Worm (Caenorhabditis elegans) whole organism, L1 larva: ENCODE data around the gene F53G2.13.
A peak's percentile ranks its signal among the peaks of the same experiment; 100 is the strongest.

Experiments
- C04F5.9 ChIP-seq: sonication (generic microtip); optimal IDR thresholded peaks from 2 replicates; lab custom pipeline; 2016; ENCODE audit warnings: missing genetic modification characterization, missing compliant biosample characterization
- F16B12.6 ChIP-seq: fragments of 150-350 bp; optimal IDR thresholded peaks from 2 replicates; lab custom pipeline; 2014; ENCODE audit warnings: missing biosample characterization, missing genetic modification characterization
- Y116A8C.19 ChIP-seq: sonication (generic microtip); optimal IDR thresholded peaks from 2 replicates; lab custom pipeline; 2016; ENCODE audit warnings: missing compliant biosample characterization, missing genetic modification characterization, borderline replicate concordance
- aha-1 ChIP-seq: fragments of 150-350 bp; optimal IDR thresholded peaks from 2 replicates; lab custom pipeline; 2014; ENCODE audit warnings: missing biosample characterization, missing genetic modification characterization
- alr-1 ChIP-seq: fragments of 200-800 bp; sonication (Bioruptor generic); optimal IDR thresholded peaks from 2 replicates; lab custom pipeline; 2018; ENCODE audit warnings: borderline replicate concordance, mild to moderate bottlenecking, missing genetic modification characterization, missing compliant biosample characterization
- aly-2 ChIP-seq: fragments of 150-350 bp; optimal IDR thresholded peaks from 2 replicates; lab custom pipeline; 2014; ENCODE audit warnings: missing biosample characterization, missing genetic modification characterization
- blmp-1 ChIP-seq: fragments of 150-350 bp; optimal IDR thresholded peaks from 2 replicates; lab custom pipeline; 2014; ENCODE audit warnings: missing biosample characterization, missing genetic modification characterization
- ceh-88 ChIP-seq: fragments of 200-800 bp; sonication (Bioruptor generic); IDR thresholded peaks from 2 replicates; pipeline ENCODE4 v1.3.6; 2022; ENCODE audit warnings: missing genetic modification characterization, missing compliant biosample characterization
- ceh-90 ChIP-seq: sonication (generic microtip); optimal IDR thresholded peaks from 2 replicates; lab custom pipeline; 2016; ENCODE audit warnings: missing genetic modification characterization, missing compliant biosample characterization
- ces-1 ChIP-seq: fragments of 150-350 bp; optimal IDR thresholded peaks from 2 replicates; lab custom pipeline; 2014; ENCODE audit warnings: missing biosample characterization, missing genetic modification reagents, missing genetic modification characterization
- dpl-1 ChIP-seq, 3 experiments: fragments of 150-350 bp in 2 of 3; sonication (generic microtip) in 1 of 3; optimal IDR thresholded peaks; 2 replicates each; lab custom pipeline; 2014 to 2017; ENCODE audit warnings: missing biosample characterization in 3 of 3, missing genetic modification characterization in 3 of 3, missing genetic modification reagents in 3 of 3
- dsc-1 ChIP-seq: sonication (generic microtip); optimal IDR thresholded peaks from 2 replicates; lab custom pipeline; 2016; ENCODE audit warnings: mild to moderate bottlenecking, missing genetic modification characterization, missing compliant biosample characterization
- efl-1 ChIP-seq, 4 experiments: fragments of 150-350 bp; optimal IDR thresholded peaks in 3 of 4; peaks in 1 of 4; 1 replicate in 1 of 4; 2 replicates in 3 of 4; lab custom pipeline; 2014; ENCODE audit warnings: missing biosample characterization in 2 of 4, missing genetic modification characterization in 2 of 4, missing genetic modification reagents in 2 of 4
- egl-13 ChIP-seq: sonication (generic microtip); optimal IDR thresholded peaks from 2 replicates; lab custom pipeline; 2016; ENCODE audit warnings: missing genotype, missing genetic modification reagents, missing genetic modification characterization, missing compliant biosample characterization
- egl-27 ChIP-seq, 2 experiments: fragments of 150-350 bp in 1 of 2; sonication (generic microtip); optimal IDR thresholded peaks; 3 replicates each; lab custom pipeline; 2017 to 2018; ENCODE audit warnings: missing biosample characterization in 2 of 2, missing genetic modification characterization in 2 of 2, missing genetic modification reagents in 2 of 2
- elt-2 ChIP-seq: sonication (generic microtip); optimal IDR thresholded peaks from 2 replicates; lab custom pipeline; 2016; ENCODE audit warnings: missing genetic modification characterization, mild to moderate bottlenecking, inconsistent platforms, missing compliant biosample characterization, missing genetic modification reagents
- elt-3 ChIP-seq, 6 experiments: fragments of 150-350 bp in 1 of 6; sonication (generic microtip); optimal IDR thresholded peaks; 2 replicates each; lab custom pipeline; 2017 to 2018; ENCODE audit warnings: missing biosample characterization in 6 of 6, missing genetic modification characterization in 6 of 6, inconsistent platforms in 1 of 6
- ets-5 ChIP-seq: fragments of 200-800 bp; sonication (Bioruptor generic); IDR thresholded peaks from 2 replicates; pipeline ENCODE4 v1.3.6; 2022; ENCODE audit warnings: missing genetic modification characterization, missing compliant biosample characterization
- fkh-10 ChIP-seq: sonication (generic microtip); optimal IDR thresholded peaks from 2 replicates; lab custom pipeline; 2017; ENCODE audit warnings: missing biosample characterization, missing genetic modification reagents, missing genetic modification characterization
- fkh-4 ChIP-seq: sonication (generic microtip); optimal IDR thresholded peaks from 2 replicates; lab custom pipeline; 2016; ENCODE audit warnings: missing compliant biosample characterization, missing genetic modification characterization, borderline replicate concordance
- fos-1 ChIP-seq: fragments of 150-350 bp; optimal IDR thresholded peaks from 2 replicates; lab custom pipeline; 2014; ENCODE audit warnings: missing biosample characterization, missing genetic modification characterization
- hlh-4 ChIP-seq: sonication (generic microtip); optimal IDR thresholded peaks from 2 replicates; lab custom pipeline; 2016; ENCODE audit warnings: mild to moderate bottlenecking, missing genetic modification characterization, missing compliant biosample characterization
- lin-14 ChIP-seq: fragments of 200-800 bp; sonication (Bioruptor generic); optimal IDR thresholded peaks from 2 replicates; lab custom pipeline; 2018; ENCODE audit warnings: mild to moderate bottlenecking, missing genetic modification characterization, moderate library complexity, missing compliant biosample characterization
- lin-35 ChIP-seq, 2 experiments: fragments of 150-350 bp; optimal IDR thresholded peaks; 2 replicates each; lab custom pipeline; 2014; ENCODE audit warnings: missing biosample characterization in 2 of 2, missing genetic modification characterization in 2 of 2, missing genetic modification reagents in 2 of 2
- lsy-2 ChIP-seq, 2 experiments: fragments of 150-350 bp; optimal IDR thresholded peaks; 2 replicates each; lab custom pipeline; 2014; ENCODE audit warnings: missing biosample characterization in 2 of 2, missing genetic modification characterization in 2 of 2
- mab-9 ChIP-seq: fragments of 200-800 bp; sonication (Bioruptor generic); IDR thresholded peaks from 2 replicates; pipeline ENCODE4 v1.3.6; 2022; ENCODE audit warnings: missing genetic modification reagents, missing genetic modification characterization, missing compliant biosample characterization
- mep-1 ChIP-seq: fragments of 150-350 bp; optimal IDR thresholded peaks from 2 replicates; lab custom pipeline; 2014; ENCODE audit warnings: missing biosample characterization, missing genetic modification characterization
- nhr-12 ChIP-seq: sonication (generic microtip); optimal IDR thresholded peaks from 2 replicates; lab custom pipeline; 2017; ENCODE audit warnings: missing biosample characterization, missing genetic modification characterization
- nhr-28 ChIP-seq: fragments of 150-350 bp; optimal IDR thresholded peaks from 2 replicates; lab custom pipeline; 2014; ENCODE audit warnings: missing biosample characterization, missing genetic modification characterization
- nhr-77 ChIP-seq: fragments of 150-350 bp; optimal IDR thresholded peaks from 2 replicates; lab custom pipeline; 2014; ENCODE audit warnings: missing biosample characterization, missing genetic modification characterization
- nhr-90 ChIP-seq: sonication (generic microtip); optimal IDR thresholded peaks from 2 replicates; lab custom pipeline; 2016; ENCODE audit warnings: mild to moderate bottlenecking, missing genetic modification characterization, missing compliant biosample characterization; ENCODE audit not compliant: poor library complexity
- pqm-1 ChIP-seq: sonication (generic microtip); optimal IDR thresholded peaks from 3 replicates; lab custom pipeline; 2017; ENCODE audit warnings: missing biosample characterization, missing genetic modification characterization
- rnt-1 ChIP-seq: sonication (generic microtip); optimal IDR thresholded peaks from 2 replicates; lab custom pipeline; 2016; ENCODE audit warnings: mild to moderate bottlenecking, missing genetic modification characterization, moderate library complexity, missing compliant biosample characterization
- skn-1 ChIP-seq: fragments of 150-350 bp; optimal IDR thresholded peaks from 2 replicates; lab custom pipeline; 2014; ENCODE audit warnings: missing biosample characterization, missing genetic modification characterization
- snpc-4 ChIP-seq: fragments of 150-350 bp; optimal IDR thresholded peaks from 2 replicates; lab custom pipeline; 2014; ENCODE audit warnings: missing biosample characterization, missing genetic modification characterization
- sox-4 ChIP-seq: sonication (generic microtip); optimal IDR thresholded peaks from 2 replicates; lab custom pipeline; 2016; ENCODE audit warnings: missing genetic modification characterization, missing compliant biosample characterization
- sptf-1 ChIP-seq: fragments of 150-350 bp; optimal IDR thresholded peaks from 2 replicates; lab custom pipeline; 2014; ENCODE audit warnings: missing biosample characterization, missing genetic modification characterization
- sup-37 ChIP-seq: fragments of 200-800 bp; sonication (Bioruptor generic); optimal IDR thresholded peaks from 2 replicates; lab custom pipeline; 2018; ENCODE audit warnings: mild to moderate bottlenecking, missing genetic modification characterization, missing compliant biosample characterization
- xbp-1 ChIP-seq: sonication (generic microtip); optimal IDR thresholded peaks from 2 replicates; lab custom pipeline; 2016; ENCODE audit warnings: missing genetic modification characterization, missing compliant biosample characterization
- ztf-4 ChIP-seq: fragments of 150-350 bp; optimal IDR thresholded peaks from 2 replicates; lab custom pipeline; 2014; ENCODE audit warnings: missing biosample characterization, missing genetic modification characterization

Gene F53G2.13

DNA sequence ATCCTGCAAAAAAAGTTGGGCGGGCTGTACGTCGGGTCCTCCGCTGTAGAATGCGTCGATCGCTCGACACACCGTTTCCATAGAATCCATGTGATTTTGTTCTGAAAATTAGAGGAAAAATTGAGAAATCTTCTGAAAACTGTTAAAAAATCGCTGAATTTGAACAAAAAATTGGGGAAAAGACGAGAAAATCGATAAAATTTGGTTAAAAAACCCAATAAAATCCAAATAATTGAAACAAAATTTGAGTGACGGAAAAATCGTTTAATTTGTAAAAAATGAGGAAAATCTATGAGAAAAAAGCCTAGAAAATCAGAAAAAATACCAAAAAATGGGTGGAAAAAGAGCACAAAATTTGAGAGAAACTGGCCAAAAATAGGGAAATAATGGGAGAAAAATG, 10.3 kb upstream of the F53G2.13 start, which contains the start of gene tsr-1:
TSS of gene tsr-1 (minus strand) at position 101 of the 400 bp plus-strand sequence.
- no peak for TF ChIP-seq Y116A8C.19
- no peak for TF ChIP-seq ceh-90 (tag; lab: Kevin White, UChicago)
- no peak for TF ChIP-seq hlh-4 (tag; lab: Kevin White, UChicago)
- no peak for TF ChIP-seq mep-1 (tag; lab: Kevin White, UChicago)
- TF ChIP-seq ceh-88 (GFP tag; lab: Robert Waterston, UW): no peak
- no peak for TF ChIP-seq mab-9 (GFP tag; lab: Robert Waterston, UW)
- no peak for TF ChIP-seq egl-27 (tag; optimal IDR thresholded peaks at IDR 0.05; lab: Kevin White, UChicago)
- no peak for TF ChIP-seq lin-35 (GFP tag; optimal IDR thresholded peaks at IDR 0.05; lab: Kevin White, UChicago)
- no peak for TF ChIP-seq ztf-4 (tag; lab: Kevin White, UChicago)
- no peak for TF ChIP-seq nhr-28 (tag; lab: Kevin White, UChicago)
- no peak for TF ChIP-seq alr-1
- TF ChIP-seq sup-37 (GFP tag; lab: Kevin White, UChicago): no peak
- no peak for TF ChIP-seq dpl-1 (GFP tag; optimal IDR thresholded peaks at IDR 0.05; lab: Kevin White, UChicago)
- TF ChIP-seq rnt-1: no peak
- no peak for TF ChIP-seq fkh-4 (tag; lab: Kevin White, UChicago)
- no peak for TF ChIP-seq blmp-1
- no peak for TF ChIP-seq dsc-1 (tag; lab: Kevin White, UChicago)
- TF ChIP-seq pqm-1 (tag; lab: Kevin White, UChicago): no peak

ce11 chrII:2478543-2478942, 5.1 kb upstream of the F53G2.13 start, which contains the start of gene mnat-1:
TSS of gene mnat-1 (minus strand) at chrII:2478643.
- TF ChIP-seq nhr-90 (tag; lab: Kevin White, UChicago): no peak
- no peak for TF ChIP-seq sup-37 (GFP tag; lab: Kevin White, UChicago)
- TF ChIP-seq rnt-1: no peak
- TF ChIP-seq egl-27 (tag; optimal IDR thresholded peaks at IDR 0.05; lab: Kevin White, UChicago): no peak
- TF ChIP-seq xbp-1 (tag; lab: Kevin White, UChicago): no peak
- TF ChIP-seq fkh-10 (GFP tag; lab: Kevin White, UChicago): no peak

DNA sequence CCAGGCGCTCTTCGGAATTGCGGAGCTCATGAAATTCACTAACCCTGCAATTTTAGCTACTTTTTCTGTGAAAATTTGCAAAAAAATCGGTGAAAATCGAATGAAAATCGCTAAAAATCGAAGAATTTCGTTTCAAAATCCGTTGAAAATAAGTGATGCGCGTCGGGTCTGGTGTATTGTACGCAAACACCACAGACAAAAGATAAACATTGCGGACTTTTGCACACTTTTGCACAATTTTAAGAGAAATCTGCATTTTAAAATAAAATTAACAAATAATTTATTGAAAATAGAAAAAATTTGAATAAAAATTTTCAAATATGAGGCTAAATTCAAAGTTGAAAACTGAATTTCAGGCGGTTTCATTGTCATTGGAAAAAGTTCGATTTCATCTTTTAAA, 4.6 kb upstream of the F53G2.13 start, which contains the start of gene F53G2.12:
TSS of gene F53G2.12 (minus strand) at position 44 of the 400 bp plus-strand sequence.
- TF ChIP-seq mep-1 (tag; lab: Kevin White, UChicago): peak; percentile 7
- TF ChIP-seq snpc-4 (tag; lab: Kevin White, UChicago): no peak
- TF ChIP-seq efl-1 (optimal IDR thresholded peaks at IDR 0.05; lab: Kevin White, UChicago): peak; percentile 36 to 47
- peak; percentile 54 to 95 for TF ChIP-seq efl-1 (GFP tag; optimal IDR thresholded peaks at IDR 0.05 in 1 of 2; lab: Kevin White, UChicago)
- TF ChIP-seq C04F5.9 (tag; lab: Kevin White, UChicago): peak; percentile 14
- peak; percentile 6 to 57 (median 46) for TF ChIP-seq dpl-1 (GFP tag; optimal IDR thresholded peaks at IDR 0.05; lab: Kevin White, UChicago)
- TF ChIP-seq skn-1 (tag; lab: Kevin White, UChicago): no peak
- no peak for TF ChIP-seq nhr-12 (tag; lab: Kevin White, UChicago)
- TF ChIP-seq elt-3 (tag; optimal IDR thresholded peaks at IDR 0.05; lab: Kevin White, UChicago): no peak
- peak; percentile 52 to 54 for TF ChIP-seq lsy-2 (tag; optimal IDR thresholded peaks at IDR 0.05; lab: Kevin White, UChicago)
- no peak for TF ChIP-seq nhr-77
- peak; percentile 82 for TF ChIP-seq F16B12.6 (tag; lab: Kevin White, UChicago)
- TF ChIP-seq ceh-90 (tag; lab: Kevin White, UChicago): peak; percentile 2
- no peak for TF ChIP-seq fkh-10 (GFP tag; lab: Kevin White, UChicago)
- no peak for TF ChIP-seq fos-1 (tag; lab: Kevin White, UChicago)
- peak in 1 of 2 experiments; percentile 36 for TF ChIP-seq lin-35 (GFP tag; optimal IDR thresholded peaks at IDR 0.05; lab: Kevin White, UChicago)

- TF ChIP-seq aly-2 (tag; lab: Kevin White, UChicago): no peak
- no peak for TF ChIP-seq ztf-4 (tag; lab: Kevin White, UChicago)
- no peak for TF ChIP-seq elt-2 (tag; lab: Kevin White, UChicago)
- TF ChIP-seq ces-1 (GFP tag; lab: Kevin White, UChicago): no peak
- no peak for TF ChIP-seq ets-5
- no peak for TF ChIP-seq egl-13 (tag; lab: Kevin White, UChicago)
- no peak for TF ChIP-seq lin-14 (GFP tag; lab: Kevin White, UChicago)
- TF ChIP-seq sox-4 (tag; lab: Kevin White, UChicago): no peak
- TF ChIP-seq sptf-1 (tag; lab: Kevin White, UChicago): no peak
- no peak for TF ChIP-seq aha-1 (tag; lab: Kevin White, UChicago)
Observed at ce11 chrII:2480099-2480498, 3.5 kb upstream of the F53G2.13 start, which contains the start of gene F53G2.3. TSS of gene F53G2.3 (plus strand) at chrII:2480399.
